Fruit fly (Drosophila melanogaster) whole organism, adult: ENCODE measurements around the gene nmdyn-D7.
A peak's percentile ranks its signal among the peaks of the same experiment; 100 is the strongest.

ENCODE experiments used
- CG11617 ChIP-seq: fragments of 200-800 bp; sonication (Bioruptor generic); optimal IDR thresholded peaks from 2 replicates; lab custom pipeline; 2017; ENCODE audit warnings: mild to moderate bottlenecking, missing biosample characterization, missing genetic modification reagents, missing genetic modification characterization
- CG5204 ChIP-seq: fragments of 200-800 bp; sonication (Bioruptor generic); optimal IDR thresholded peaks from 2 replicates; lab custom pipeline; 2016; ENCODE audit warnings: missing biosample characterization, missing genetic modification characterization
- Clk ChIP-seq: fragments of 200-800 bp; sonication (Bioruptor generic); optimal IDR thresholded peaks from 2 replicates; lab custom pipeline; 2017; ENCODE audit warnings: missing biosample characterization, missing genetic modification characterization
- Mnt ChIP-seq: fragments of 200-800 bp; sonication (Bioruptor generic); optimal IDR thresholded peaks from 2 replicates; lab custom pipeline; 2016; ENCODE audit warnings: missing biosample characterization, mild to moderate bottlenecking, missing genetic modification characterization
- cic ChIP-seq: fragments of 200-800 bp; sonication (Bioruptor generic); optimal IDR thresholded peaks from 2 replicates; lab custom pipeline; 2017; ENCODE audit warnings: missing biosample characterization, mild to moderate bottlenecking, missing genetic modification characterization, moderate library complexity

- TF ChIP-seq CG11617 (GFP tag; lab: Kevin White, UChicago) (no peak), Clk (GFP tag; lab: Kevin White, UChicago) (no peak), CG5204 (no peak), cic (peak; percentile 8), Mnt (peak; percentile 71)
Observed at dm6 chr3R:9725121-9725956, 45.6 kb downstream of the nmdyn-D7 start, which contains the start of gene hyd.
